Worm (Caenorhabditis elegans) whole organism, L4 larva: ENCODE measurements around the gene Y44A6C.1.

Experiments used
- fkh-10 ChIP-seq: fragments of 150-350 bp; optimal IDR thresholded peaks from 2 replicates; lab custom pipeline; 2014; ENCODE audit warnings: missing biosample characterization, missing genetic modification reagents, missing genetic modification characterization
- mep-1 ChIP-seq: fragments of 150-350 bp; sonication (generic microtip); optimal IDR thresholded peaks from 3 replicates; lab custom pipeline; 2014; ENCODE audit warnings: missing biosample characterization, missing genetic modification characterization
- pha-4 ChIP-seq, 2 experiments: fragments of 150-350 bp in 1 of 2; fragments of 200-800 bp in 1 of 2; sonication (Bioruptor generic) in 1 of 2; IDR thresholded peaks in 1 of 2; optimal IDR thresholded peaks in 1 of 2; 2 replicates each; pipeline versions ENCODE4 v1.3.6 to Lab custom; 2014 to 2022; ENCODE audit warnings: missing genetic modification characterization in 2 of 2, missing genetic modification reagents in 2 of 2, missing biosample characterization in 1 of 2, missing compliant biosample characterization in 1 of 2

DNA sequence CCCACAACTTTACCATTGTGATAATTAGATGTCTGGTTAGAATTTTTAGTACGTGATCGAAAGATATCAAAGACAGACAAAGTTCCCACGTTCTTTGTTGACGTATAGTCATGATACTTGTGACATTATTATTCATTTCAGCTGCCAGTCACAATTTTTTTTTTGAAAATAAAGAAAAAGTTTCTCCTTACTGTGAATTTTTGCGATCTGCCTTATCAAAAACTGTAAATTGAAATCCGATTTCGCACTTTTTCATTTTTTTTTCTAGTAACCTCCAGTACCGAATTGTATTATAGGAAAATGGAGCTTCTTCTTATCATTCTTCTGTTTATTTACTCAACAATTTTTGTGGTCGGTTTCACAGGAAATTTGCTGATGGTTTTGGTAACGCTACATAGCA, 32.6 kb upstream of the Y44A6C.1 start, which contains the start of gene srsx-35:
- TF ChIP-seq fkh-10 (GFP tag; lab: Kevin White, UChicago) = no peak
- TF ChIP-seq pha-4 (GFP tag; IDR thresholded peaks at IDR 0.05; lab: Robert Waterston, UW) = no peak
- TF ChIP-seq pha-4 (tag; optimal IDR thresholded peaks at IDR 0.05; lab: Kevin White, UChicago) = no peak
- no peak for TF ChIP-seq mep-1 (tag; lab: Kevin White, UChicago)
